Worm (Caenorhabditis elegans) whole organism, L2 larva: ENCODE data around the gene mig-17.

Experiments used
- C34F6.9 ChIP-seq: fragments of 150-350 bp; optimal IDR thresholded peaks from 2 replicates; lab custom pipeline; 2014; ENCODE audit warnings: missing biosample characterization, missing genetic modification characterization
- F13H6.1 ChIP-seq: sonication (generic microtip); optimal IDR thresholded peaks from 2 replicates; lab custom pipeline; 2016; ENCODE audit warnings: missing genetic modification characterization, missing compliant biosample characterization
- R02D3.7 ChIP-seq: fragments of 150-350 bp; optimal IDR thresholded peaks from 2 replicates; lab custom pipeline; 2014; ENCODE audit warnings: missing biosample characterization, missing genetic modification characterization
- Y55F3AM.14 ChIP-seq: fragments of 200-800 bp; sonication (Bioruptor generic); optimal IDR thresholded peaks from 2 replicates; lab custom pipeline; 2018; ENCODE audit warnings: mild to moderate bottlenecking, missing genetic modification characterization, missing compliant biosample characterization
- ZK546.5 ChIP-seq: sonication (generic microtip); optimal IDR thresholded peaks from 2 replicates; lab custom pipeline; 2017; ENCODE audit warnings: missing biosample characterization, missing genetic modification characterization
- ama-1 ChIP-seq: fragments of 150-350 bp; optimal IDR thresholded peaks from 2 replicates; lab custom pipeline; 2018; ENCODE audit warnings: inconsistent platforms
- blmp-1 ChIP-seq: sonication (generic microtip); optimal IDR thresholded peaks from 2 replicates; lab custom pipeline; 2017; ENCODE audit warnings: missing genetic modification characterization, mild to moderate bottlenecking, missing compliant biosample characterization, antibody characterized with exemption, moderate library complexity; ENCODE audit not compliant: insufficient read depth
- ceh-16 ChIP-seq: fragments of 150-350 bp; optimal IDR thresholded peaks from 2 replicates; lab custom pipeline; 2014; ENCODE audit warnings: missing biosample characterization, missing genetic modification characterization
- ceh-82 ChIP-seq: fragments of 150-350 bp; optimal IDR thresholded peaks from 2 replicates; lab custom pipeline; 2014; ENCODE audit warnings: missing biosample characterization, missing genetic modification characterization
- crh-2 ChIP-seq: sonication (generic microtip); optimal IDR thresholded peaks from 2 replicates; lab custom pipeline; 2017; ENCODE audit warnings: missing biosample characterization, missing genetic modification characterization
- dmd-4 ChIP-seq: sonication (generic microtip); optimal IDR thresholded peaks from 2 replicates; lab custom pipeline; 2017; ENCODE audit warnings: missing biosample characterization, missing genetic modification characterization
- egl-27 ChIP-seq: sonication (generic microtip); optimal IDR thresholded peaks from 3 replicates; lab custom pipeline; 2017; ENCODE audit warnings: missing biosample characterization, missing genetic modification reagents, missing genetic modification characterization
- elt-1 ChIP-seq: fragments of 150-350 bp; optimal IDR thresholded peaks from 2 replicates; lab custom pipeline; 2014; ENCODE audit warnings: missing biosample characterization, missing genetic modification characterization
- fos-1 ChIP-seq: fragments of 150-350 bp; optimal IDR thresholded peaks from 2 replicates; lab custom pipeline; 2014; ENCODE audit warnings: missing biosample characterization, missing genetic modification characterization
- gmeb-1 ChIP-seq: fragments of 150-350 bp; optimal IDR thresholded peaks from 2 replicates; lab custom pipeline; 2014; ENCODE audit warnings: missing biosample characterization, missing genetic modification characterization
- lin-13 ChIP-seq: fragments of 150-350 bp; optimal IDR thresholded peaks from 2 replicates; lab custom pipeline; 2014; ENCODE audit warnings: missing biosample characterization, missing genetic modification reagents, missing genetic modification characterization
- mdl-1 ChIP-seq, 2 experiments: fragments of 150-350 bp in 1 of 2; sonication (generic microtip) in 1 of 2; optimal IDR thresholded peaks; 2 replicates each; lab custom pipeline; 2017; ENCODE audit warnings: missing biosample characterization in 2 of 2, missing genetic modification characterization in 2 of 2
- nhr-11 ChIP-seq: fragments of 150-350 bp; optimal IDR thresholded peaks from 2 replicates; lab custom pipeline; 2014; ENCODE audit warnings: missing biosample characterization, missing genetic modification characterization
- nhr-12 ChIP-seq: fragments of 150-350 bp; optimal IDR thresholded peaks from 2 replicates; lab custom pipeline; 2014; ENCODE audit warnings: missing biosample characterization, missing genetic modification characterization
- nhr-129 ChIP-seq: fragments of 150-350 bp; optimal IDR thresholded peaks from 2 replicates; lab custom pipeline; 2014; ENCODE audit warnings: missing biosample characterization, missing genetic modification characterization
- nhr-21 ChIP-seq: fragments of 150-350 bp; optimal IDR thresholded peaks from 2 replicates; lab custom pipeline; 2014; ENCODE audit warnings: missing biosample characterization, missing genetic modification characterization
- nhr-25 ChIP-seq: fragments of 150-350 bp; sonication (generic microtip); optimal IDR thresholded peaks from 3 replicates; lab custom pipeline; 2014; ENCODE audit warnings: missing biosample characterization, missing genetic modification characterization
- nhr-77 ChIP-seq: fragments of 150-350 bp; optimal IDR thresholded peaks from 2 replicates; lab custom pipeline; 2014; ENCODE audit warnings: missing biosample characterization, missing genetic modification characterization
- peb-1 ChIP-seq: fragments of 150-350 bp; optimal IDR thresholded peaks from 2 replicates; lab custom pipeline; 2014; ENCODE audit warnings: missing biosample characterization, missing genetic modification characterization
- skn-1 ChIP-seq: sonication (generic microtip); optimal IDR thresholded peaks from 2 replicates; lab custom pipeline; 2017; ENCODE audit warnings: missing biosample characterization, missing genetic modification characterization
- sma-3 ChIP-seq: sonication (generic microtip); optimal IDR thresholded peaks from 2 replicates; lab custom pipeline; 2016; ENCODE audit warnings: missing genetic modification reagents, missing genetic modification characterization, missing compliant biosample characterization
- sma-9 ChIP-seq, 2 experiments: fragments of 150-350 bp in 1 of 2; sonication (generic microtip) in 1 of 2; optimal IDR thresholded peaks; 2 replicates each; lab custom pipeline; 2014 to 2016; ENCODE audit warnings: missing genetic modification characterization in 2 of 2, mild to moderate bottlenecking in 1 of 2, missing biosample characterization in 1 of 2, missing compliant biosample characterization in 1 of 2, missing genetic modification reagents in 1 of 2, moderate library complexity in 1 of 2
- snpc-4 ChIP-seq: fragments of 150-350 bp; optimal IDR thresholded peaks from 2 replicates; lab custom pipeline; 2014; ENCODE audit warnings: missing biosample characterization, missing genetic modification characterization
- unc-39 ChIP-seq: fragments of 150-350 bp; optimal IDR thresholded peaks from 2 replicates; lab custom pipeline; 2014; ENCODE audit warnings: missing biosample characterization, missing genetic modification characterization
- unc-55 ChIP-seq: fragments of 150-350 bp; sonication (generic microtip); optimal IDR thresholded peaks from 3 replicates; lab custom pipeline; 2014; ENCODE audit warnings: missing biosample characterization, missing genetic modification reagents, missing genetic modification characterization
- unc-62 ChIP-seq: fragments of 150-350 bp; optimal IDR thresholded peaks from 2 replicates; lab custom pipeline; 2014; ENCODE audit warnings: missing biosample characterization, missing genetic modification reagents, missing genetic modification characterization
- zag-1 ChIP-seq: fragments of 150-350 bp; optimal IDR thresholded peaks from 2 replicates; lab custom pipeline; 2014; ENCODE audit warnings: missing biosample characterization, missing genetic modification characterization
- ztf-1 ChIP-seq: fragments of 200-800 bp; sonication (Bioruptor generic); conservative IDR thresholded peaks from 2 replicates; pipeline ENCODE4 v1.3.6; 2022; ENCODE audit warnings: missing genetic modification characterization, missing compliant biosample characterization
- ztf-11 ChIP-seq: sonication (generic microtip); optimal IDR thresholded peaks from 2 replicates; lab custom pipeline; 2017; ENCODE audit warnings: missing biosample characterization, missing genetic modification characterization
- ztf-4 ChIP-seq: fragments of 150-350 bp; optimal IDR thresholded peaks from 2 replicates; lab custom pipeline; 2014; ENCODE audit warnings: missing biosample characterization, missing genetic modification characterization

The mig-17 gene

DNA sequence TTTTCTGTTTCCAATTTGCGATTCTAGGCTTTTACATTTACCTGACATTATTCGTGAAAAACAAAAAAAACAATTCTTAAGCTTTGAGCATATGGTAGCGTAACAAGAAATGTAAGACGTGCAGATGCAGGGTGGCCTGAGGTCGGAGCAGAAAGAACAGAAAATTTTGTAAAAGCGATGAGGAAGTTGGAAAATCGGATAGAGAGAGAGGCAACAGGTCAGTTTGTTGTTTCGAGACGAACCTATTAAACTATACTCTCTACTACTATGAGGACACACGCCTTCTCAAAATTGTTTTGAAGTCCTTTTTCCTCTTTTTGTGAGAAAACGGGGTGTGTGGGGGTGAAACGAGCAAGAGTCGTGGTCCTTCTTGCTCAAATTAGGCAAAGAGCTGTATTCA lies 24.9 kb upstream of the mig-17 start, which contains the start of gene des-2:
Gene des-2 (minus strand): TSS at position 101 of the 400 bp plus-strand sequence.
- TF ChIP-seq ZK546.5 (tag; lab: Kevin White, UChicago) (no peak), R02D3.7 (tag; lab: Kevin White, UChicago) (no peak), ceh-16 (tag; lab: Kevin White, UChicago) (no peak), mdl-1 (tag; optimal IDR thresholded peaks at IDR 0.05; lab: Kevin White, UChicago) (no peak), elt-1 (tag; lab: Kevin White, UChicago) (no peak), nhr-129 (no peak), skn-1 (tag; lab: Kevin White, UChicago) (no peak), unc-39 (tag; lab: Kevin White, UChicago) (no peak), nhr-21 (tag; lab: Kevin White, UChicago) (no peak), crh-2 (tag; lab: Kevin White, UChicago) (no peak), unc-55 (GFP tag; lab: Kevin White, UChicago) (no peak)
- TF ChIP-seq, all 48 proteins: peak for 0

DNA sequence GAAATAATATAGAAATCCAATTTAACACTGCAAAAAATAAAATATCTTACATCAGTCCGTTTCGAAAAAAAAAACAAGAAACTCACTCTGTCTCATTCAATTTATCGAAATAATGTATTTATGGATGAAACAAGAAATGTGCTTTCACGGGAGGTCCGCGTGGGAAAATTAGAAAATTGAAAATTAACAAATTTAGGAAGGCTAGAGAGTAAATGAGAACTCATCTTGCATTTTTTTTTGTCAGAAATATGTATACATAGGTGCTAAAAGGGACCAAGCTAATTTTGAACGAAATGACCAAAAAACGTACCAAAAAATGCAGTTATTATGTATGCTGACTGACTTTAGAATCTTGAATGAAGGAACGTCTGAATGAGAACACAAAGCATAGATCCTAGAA lies 21.9 kb upstream of the mig-17 start, which contains the start of gene T26H10.2:
Gene T26H10.2 (minus strand): TSS at position 101 of the 400 bp plus-strand sequence.
- TF ChIP-seq ceh-82 (tag; lab: Kevin White, UChicago), result no peak
- no peak for TF ChIP-seq F13H6.1

- TF ChIP-seq peb-1 (tag; lab: Kevin White, UChicago) (no peak), F13H6.1 (no peak), ztf-1 (GFP tag; lab: Robert Waterston, UW) (no peak), nhr-77 (tag; lab: Kevin White, UChicago) (no peak), snpc-4 (tag; lab: Kevin White, UChicago) (no peak), ceh-16 (tag; lab: Kevin White, UChicago) (no peak), zag-1 (peak; percentile 43), ztf-4 (tag; lab: Kevin White, UChicago) (no peak), elt-1 (tag; lab: Kevin White, UChicago) (no peak), sma-3 (GFP tag; lab: Kevin White, UChicago) (no peak), nhr-25 (tag; lab: Kevin White, UChicago) (no peak), unc-39 (tag; lab: Kevin White, UChicago) (no peak), dmd-4 (no peak), C34F6.9 (tag; lab: Kevin White, UChicago) (peak; percentile 36), egl-27 (no peak), blmp-1 (tag; lab: Kevin White, UChicago) (no peak)
These were observed 17.8 kb upstream of the mig-17 start for ce11 chrV:11428728-11429127.

ce11 chrV:11430823-11431222 lies 15.7 kb upstream of the mig-17 start:
- TF ChIP-seq nhr-25 (tag; lab: Kevin White, UChicago) (no peak), nhr-129 (no peak), C34F6.9 (tag; lab: Kevin White, UChicago) (no peak), ztf-4 (tag; lab: Kevin White, UChicago) (no peak), nhr-77 (tag; lab: Kevin White, UChicago) (no peak), ZK546.5 (tag; lab: Kevin White, UChicago) (no peak), elt-1 (tag; lab: Kevin White, UChicago) (no peak), nhr-11 (no peak), zag-1 (no peak)
- TF ChIP-seq, all 48 proteins: peak for 0

ce11 chrV:11435242-11435641 lies 11.2 kb upstream of the mig-17 start:
- TF ChIP-seq lin-13 (GFP tag; lab: Kevin White, UChicago) (no peak), Y55F3AM.14 (GFP tag; lab: Kevin White, UChicago) (no peak), sma-9 (GFP tag; optimal IDR thresholded peaks at IDR 0.05; lab: Kevin White, UChicago) (no peak), sma-9 (tag; optimal IDR thresholded peaks at IDR 0.05; lab: Kevin White, UChicago) (no peak), gmeb-1 (tag; lab: Kevin White, UChicago) (no peak), dmd-4 (no peak), ztf-11 (no peak), ama-1 (lab: Kevin White, UChicago) (no peak), fos-1 (tag; lab: Kevin White, UChicago) (no peak), unc-62 (GFP tag; lab: Kevin White, UChicago) (no peak), nhr-12 (tag; lab: Kevin White, UChicago) (no peak)
